Fruit fly (Drosophila melanogaster) whole organism, embryonic: Measurements from ENCODE around the gene CG33293.

ENCODE experiments used
- CG12219 ChIP-seq: fragments of 200-800 bp; sonication (Bioruptor generic); optimal IDR thresholded peaks from 3 replicates; lab custom pipeline; 2018; ENCODE audit warnings: missing biosample characterization, mild to moderate bottlenecking, missing genetic modification characterization
- CG13123 ChIP-seq: fragments of 200-800 bp; sonication (Bioruptor generic); optimal IDR thresholded peaks from 2 replicates; lab custom pipeline; 2016; ENCODE audit warnings: missing biosample characterization, missing genetic modification characterization
- CG13287 ChIP-seq: fragments of 200-800 bp; sonication (Bioruptor generic); IDR thresholded peaks from 2 replicates; pipeline ENCODE4 v1.3.6; 2022; ENCODE audit warnings: missing biosample characterization, missing genetic modification characterization; ENCODE audit not compliant: partially characterized antibody
- CG18011 ChIP-seq: fragments of 200-800 bp; sonication (Bioruptor generic); optimal IDR thresholded peaks from 2 replicates; lab custom pipeline; 2017; ENCODE audit warnings: missing biosample characterization, missing genetic modification characterization, mild to moderate bottlenecking, moderate library complexity, missing genotype
- CG18262 ChIP-seq: fragments of 200-800 bp; optimal IDR thresholded peaks from 3 replicates; lab custom pipeline; 2019; ENCODE audit warnings: missing biosample characterization, mild to moderate bottlenecking, missing genetic modification characterization, moderate library complexity
- CG18599 ChIP-seq: fragments of 200-800 bp; sonication (Bioruptor generic); optimal IDR thresholded peaks from 3 replicates; lab custom pipeline; 2017; ENCODE audit warnings: missing biosample characterization, missing genetic modification characterization, mild to moderate bottlenecking, moderate library complexity, missing genetic modification reagents
- CG2712 ChIP-seq: fragments of 200-800 bp; optimal IDR thresholded peaks from 3 replicates; lab custom pipeline; 2019; ENCODE audit warnings: missing biosample characterization, mild to moderate bottlenecking, missing genetic modification characterization, moderate library complexity
- CG2875 ChIP-seq: fragments of 200-800 bp; sonication (Bioruptor generic); optimal IDR thresholded peaks from 2 replicates; lab custom pipeline; 2017; ENCODE audit warnings: missing biosample characterization, mild to moderate bottlenecking, missing genetic modification characterization, missing genetic modification reagents
- CG34224 ChIP-seq: fragments of 200-800 bp; sonication (Bioruptor generic); IDR thresholded peaks from 3 replicates; pipeline ENCODE4 v1.3.6; 2022; ENCODE audit warnings: missing biosample characterization, missing genetic modification characterization; ENCODE audit not compliant: partially characterized antibody
- CG34422 ChIP-seq: fragments of 200-800 bp; sonication (Bioruptor generic); IDR thresholded peaks from 3 replicates; pipeline ENCODE4 v1.3.6; 2022; ENCODE audit warnings: missing biosample characterization, missing genetic modification characterization
- CG4328 ChIP-seq: fragments of 200-800 bp; sonication (Bioruptor generic); optimal IDR thresholded peaks from 3 replicates; lab custom pipeline; 2017; ENCODE audit warnings: missing biosample characterization, missing genetic modification reagents, missing genetic modification characterization
- CG6791 ChIP-seq: fragments of 200-800 bp; sonication (Bioruptor generic); IDR thresholded peaks from 3 replicates; pipeline ENCODE4 v1.3.6; 2022; ENCODE audit warnings: missing biosample characterization, missing genetic modification characterization; ENCODE audit not compliant: partially characterized antibody
- CG7271 ChIP-seq: fragments of 200-800 bp; sonication (Bioruptor generic); optimal IDR thresholded peaks from 2 replicates; lab custom pipeline; 2018; ENCODE audit warnings: missing biosample characterization, mild to moderate bottlenecking, missing genetic modification characterization, moderate library complexity
- CG7987 ChIP-seq: fragments of 200-800 bp; sonication (Bioruptor generic); optimal IDR thresholded peaks from 2 replicates; lab custom pipeline; 2018; ENCODE audit warnings: missing biosample characterization, mild to moderate bottlenecking, missing genetic modification characterization, moderate library complexity
- CG8281 ChIP-seq: fragments of 200-800 bp; sonication (Bioruptor generic); optimal IDR thresholded peaks from 2 replicates; lab custom pipeline; 2018; ENCODE audit warnings: missing biosample characterization, mild to moderate bottlenecking, missing genetic modification characterization, moderate library complexity
- CG8290 ChIP-seq, 3 experiments: fragments of 200-800 bp; sonication (Bioruptor generic); optimal IDR thresholded peaks; 2 replicates each; lab custom pipeline; 2016 to 2019; ENCODE audit warnings: missing biosample characterization in 3 of 3, missing genetic modification characterization in 3 of 3, mild to moderate bottlenecking in 2 of 3, moderate library complexity in 1 of 3
- CG9609 ChIP-seq: fragments of 200-800 bp; sonication (Bioruptor generic); optimal IDR thresholded peaks from 3 replicates; lab custom pipeline; 2016; ENCODE audit warnings: missing biosample characterization, missing genetic modification characterization
- CG9817 ChIP-seq: fragments of 200-800 bp; sonication (Bioruptor generic); optimal IDR thresholded peaks from 2 replicates; lab custom pipeline; 2018; ENCODE audit warnings: missing biosample characterization, mild to moderate bottlenecking, missing genetic modification characterization, moderate library complexity
- Chrac-16 ChIP-seq: fragments of 200-800 bp; sonication (Bioruptor generic); optimal IDR thresholded peaks from 3 replicates; lab custom pipeline; 2016; ENCODE audit warnings: missing biosample characterization, missing genetic modification characterization
- CoRest ChIP-seq: fragments of 200-800 bp; sonication (Bioruptor generic); optimal IDR thresholded peaks from 3 replicates; lab custom pipeline; 2018; ENCODE audit warnings: missing biosample characterization, mild to moderate bottlenecking, missing genetic modification characterization, moderate library complexity
- Dll ChIP-seq: fragments of 200-800 bp; sonication (Bioruptor generic); IDR thresholded peaks from 4 replicates; pipeline ENCODE4 v1.3.6; 2022; ENCODE audit warnings: missing biosample characterization, missing genetic modification characterization; ENCODE audit not compliant: partially characterized antibody
- Doc3 ChIP-seq: fragments of 200-800 bp; sonication (Bioruptor generic); IDR thresholded peaks from 3 replicates; pipeline ENCODE4 v1.3.6; 2022; ENCODE audit warnings: missing biosample characterization, missing genetic modification characterization; ENCODE audit not compliant: partially characterized antibody
- Hmr ChIP-seq: fragments of 200-800 bp; sonication (Bioruptor generic); optimal IDR thresholded peaks from 3 replicates; lab custom pipeline; 2017; ENCODE audit warnings: mild to moderate bottlenecking, missing biosample characterization, missing genetic modification reagents, missing genetic modification characterization
- MBD-R2 ChIP-seq: fragments of 200-800 bp; sonication (Bioruptor generic); IDR thresholded peaks from 2 replicates; pipeline ENCODE4 v1.3.6; 2022; ENCODE audit warnings: missing biosample characterization, missing genetic modification characterization
- Max ChIP-seq: fragments of 200-800 bp; sonication (Bioruptor generic); optimal IDR thresholded peaks from 2 replicates; lab custom pipeline; 2016; ENCODE audit warnings: missing biosample characterization, mild to moderate bottlenecking, missing genetic modification characterization
- Nf-YC ChIP-seq: fragments of 200-800 bp; optimal IDR thresholded peaks from 3 replicates; lab custom pipeline; 2019; ENCODE audit warnings: missing biosample characterization, mild to moderate bottlenecking, missing genetic modification characterization, moderate library complexity
- Oli ChIP-seq: fragments of 200-800 bp; sonication (Bioruptor generic); optimal IDR thresholded peaks from 2 replicates; lab custom pipeline; 2018; ENCODE audit warnings: missing biosample characterization, mild to moderate bottlenecking, missing genetic modification characterization, moderate library complexity
- PHDP ChIP-seq: fragments of 200-800 bp; sonication (Bioruptor generic); optimal IDR thresholded peaks from 3 replicates; lab custom pipeline; 2018; ENCODE audit warnings: missing biosample characterization, mild to moderate bottlenecking, missing genetic modification characterization, moderate library complexity
- Pdp1 ChIP-seq, 2 experiments: fragments of 200-800 bp; sonication (Bioruptor generic); optimal IDR thresholded peaks; 3 replicates each; lab custom pipeline; 2016; ENCODE audit warnings: missing biosample characterization in 2 of 2, missing genetic modification characterization in 2 of 2, mild to moderate bottlenecking in 1 of 2, moderate library complexity in 1 of 2
- Scr ChIP-seq: fragments of 200-800 bp; sonication (Bioruptor generic); IDR thresholded peaks from 2 replicates; pipeline ENCODE4 v1.3.6; 2022; ENCODE audit warnings: missing biosample characterization, missing genetic modification characterization; ENCODE audit not compliant: partially characterized antibody
- TFAM ChIP-seq: fragments of 200-800 bp; sonication (Bioruptor generic); optimal IDR thresholded peaks from 2 replicates; lab custom pipeline; 2017; ENCODE audit warnings: missing biosample characterization, missing genetic modification characterization, inconsistent platforms
- ci ChIP-seq: fragments of 200-800 bp; sonication (Bioruptor generic); IDR thresholded peaks from 3 replicates; pipeline ENCODE4 v1.3.6; 2022; ENCODE audit warnings: missing biosample characterization, missing genetic modification characterization
- corto ChIP-seq: fragments of 200-800 bp; sonication (Bioruptor generic); optimal IDR thresholded peaks from 2 replicates; lab custom pipeline; 2016; ENCODE audit warnings: missing biosample characterization, mild to moderate bottlenecking, missing genetic modification characterization, moderate library complexity
- crp ChIP-seq, 2 experiments: fragments of 200-800 bp; sonication (Bioruptor generic); optimal IDR thresholded peaks; 2 replicates in 1 of 2; 3 replicates in 1 of 2; lab custom pipeline; 2017; ENCODE audit warnings: missing biosample characterization in 2 of 2, missing genetic modification characterization in 2 of 2, mild to moderate bottlenecking in 1 of 2, moderate library complexity in 1 of 2
- cwo ChIP-seq: fragments of 200-800 bp; sonication (Bioruptor generic); optimal IDR thresholded peaks from 3 replicates; lab custom pipeline; 2017; ENCODE audit warnings: missing biosample characterization, missing genetic modification characterization, mild to moderate bottlenecking, moderate library complexity, missing genetic modification reagents
- dmrt11E ChIP-seq: fragments of 200-800 bp; sonication (Bioruptor generic); optimal IDR thresholded peaks from 3 replicates; lab custom pipeline; 2018; ENCODE audit warnings: missing biosample characterization, mild to moderate bottlenecking, missing genetic modification characterization, moderate library complexity
- hkb ChIP-seq, 2 experiments: fragments of 200-800 bp in 1 of 2; fragments of >200 bp in 1 of 2; sonication (Bioruptor generic) in 1 of 2; IDR thresholded peaks in 1 of 2; optimal IDR thresholded peaks in 1 of 2; 2 replicates each; pipeline versions ENCODE4 v1.3.6 to Lab custom; 2017 to 2022; ENCODE audit warnings: missing biosample characterization in 1 of 2, missing genetic modification characterization in 1 of 2
- jigr1 ChIP-seq: fragments of 200-800 bp; sonication (Bioruptor generic); IDR thresholded peaks from 3 replicates; pipeline ENCODE4 v1.3.6; 2022; ENCODE audit warnings: missing biosample characterization, missing genetic modification characterization
- mirr ChIP-seq: fragments of 200-800 bp; sonication (Bioruptor generic); optimal IDR thresholded peaks from 3 replicates; lab custom pipeline; 2018; ENCODE audit warnings: missing biosample characterization, mild to moderate bottlenecking, missing genetic modification characterization
- nerfin-1 ChIP-seq: fragments of 200-800 bp; sonication (Bioruptor generic); optimal IDR thresholded peaks from 3 replicates; lab custom pipeline; 2019; ENCODE audit warnings: missing biosample characterization, mild to moderate bottlenecking, missing genetic modification characterization, moderate library complexity
- sisA ChIP-seq: fragments of 200-800 bp; sonication (Bioruptor generic); IDR thresholded peaks from 2 replicates; pipeline ENCODE4 v1.3.6; 2022; ENCODE audit warnings: missing biosample characterization, missing genetic modification characterization
- so ChIP-seq: fragments of 200-800 bp; sonication (Bioruptor generic); IDR thresholded peaks from 3 replicates; pipeline ENCODE4 v1.3.6; 2022; ENCODE audit warnings: missing biosample characterization, missing genetic modification characterization
- sug ChIP-seq: fragments of 200-800 bp; optimal IDR thresholded peaks from 2 replicates; lab custom pipeline; 2019; ENCODE audit warnings: missing biosample characterization, mild to moderate bottlenecking, missing genetic modification characterization, moderate library complexity
- tll ChIP-seq, 2 experiments: fragments of 200-800 bp in 1 of 2; fragments of >200 bp in 1 of 2; sonication (Bioruptor generic) in 1 of 2; optimal IDR thresholded peaks; 2 replicates each; lab custom pipeline; 2017 to 2019; ENCODE audit warnings: missing biosample characterization in 2 of 2, missing genetic modification characterization in 2 of 2, mild to moderate bottlenecking in 1 of 2, moderate library complexity in 1 of 2

CG33293 gene

DNA sequence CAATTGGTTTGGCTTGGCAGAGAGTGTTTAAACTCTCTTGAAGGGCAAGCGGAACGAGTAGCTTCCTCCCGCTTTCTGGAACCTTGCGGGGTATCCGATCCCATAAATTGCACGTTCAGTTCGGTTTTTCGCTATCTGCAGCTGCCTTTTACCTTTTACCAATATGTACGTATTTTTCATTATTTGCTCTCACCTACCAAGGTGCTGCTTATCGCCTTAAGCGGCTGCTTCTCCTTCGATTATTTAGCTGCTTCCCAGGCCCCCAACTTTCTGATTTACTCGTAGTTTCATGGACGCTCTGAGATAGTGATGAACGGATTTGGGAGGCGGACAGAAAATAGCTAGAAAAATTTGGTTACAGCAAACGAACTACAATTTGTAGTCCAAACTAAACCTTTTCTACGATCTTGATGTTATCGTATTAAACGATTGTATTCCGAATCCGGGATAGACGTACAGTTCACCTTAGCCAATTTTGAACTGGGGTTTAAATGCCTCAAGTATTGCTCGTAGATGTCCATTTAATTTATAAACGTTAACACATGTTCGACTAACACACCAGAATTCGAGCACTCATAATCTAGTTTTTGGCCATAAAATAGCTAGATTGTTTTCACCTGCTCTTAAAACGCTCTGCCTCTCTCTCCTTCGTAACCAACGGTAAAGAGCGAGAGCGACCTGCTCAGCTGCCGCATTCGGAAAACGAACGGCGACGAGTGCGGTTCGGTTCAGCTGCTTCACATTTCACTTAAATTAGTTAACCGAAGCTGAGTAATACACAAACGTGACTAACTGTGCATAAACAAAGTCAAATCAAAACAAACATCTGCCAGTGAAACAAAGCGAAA lies 23.9 kb upstream of the CG33293 start:
- TF ChIP-seq CG18011 (no peak), Nf-YC (tag; lab: Kevin White, UChicago) (peak; percentile 61), PHDP (peak; percentile 6), CG12219 (GFP tag; lab: Kevin White, UChicago) (peak; percentile 42), Hmr (GFP tag; lab: Kevin White, UChicago) (peak; percentile 54), Doc3 (0 out of 3 replicates have a peak, but pooled peaks have one; percentile 4), corto (GFP tag; lab: Kevin White, UChicago) (no peak), CG34422 (no peak), nerfin-1 (tag; lab: Kevin White, UChicago) (no peak), CG4328 (GFP tag; lab: Kevin White, UChicago) (peak; percentile 34), CG2875 (GFP tag; lab: Kevin White, UChicago) (no peak), Oli (tag; lab: Kevin White, UChicago) (peak; percentile 45), CG13123 (no peak), CG6791 (0 out of 3 replicates have a peak, but pooled peaks have one; percentile 7), Max (GFP tag; lab: Kevin White, UChicago) (no peak), dmrt11E (tag; lab: Kevin White, UChicago) (peak; percentile 19), CoRest (peak; percentile 64), cwo (GFP tag; lab: Kevin White, UChicago) (peak; percentile 61), Pdp1 (GFP tag; optimal IDR thresholded peaks at IDR 0.05; lab: Kevin White, UChicago) (peak in 1 of 2 experiments; percentile 58), CG2712 (tag; lab: Kevin White, UChicago) (peak; percentile 45), TFAM (GFP tag; lab: Kevin White, UChicago) (no peak), Chrac-16 (GFP tag; lab: Kevin White, UChicago) (peak; percentile 8), MBD-R2 (GFP tag; lab: Robert Waterston, UW) (no peak), CG18262 (tag; lab: Kevin White, UChicago) (peak; percentile 47), CG9817 (tag; lab: Kevin White, UChicago) (peak; percentile 6), mirr (peak; percentile 33), hkb (optimal IDR thresholded peaks at IDR 0.05; lab: Kevin White, UChicago) (peak; percentile 50), hkb (GFP tag; IDR thresholded peaks at IDR 0.05; lab: Robert Waterston, UW) (0 out of 2 replicates have a peak, but pooled peaks have one; percentile 11), sug (peak; percentile 79), CG8281 (tag; lab: Kevin White, UChicago) (no peak), CG9609 (peak; percentile 14), jigr1 (GFP tag; lab: Robert Waterston, UW) (no peak), CG13287 (GFP tag; lab: Robert Waterston, UW) (peak; percentile 26; the same call in 1 of the 2 replicates), CG7271 (no peak), Dll (GFP tag; lab: Robert Waterston, UW) (0 out of 4 replicates have a peak, but pooled peaks have one; percentile 8), so (GFP tag; lab: Robert Waterston, UW) (no peak; the same call in 2 of the 3 replicates), crp (GFP tag; optimal IDR thresholded peaks at IDR 0.05; lab: Kevin White, UChicago) (peak in 1 of 2 experiments; percentile 16), Scr (no peak), ci (GFP tag; lab: Robert Waterston, UW) (peak; percentile 65), CG34224 (GFP tag; lab: Robert Waterston, UW) (0 out of 3 replicates have a peak, but pooled peaks have one; percentile 32), tll (GFP tag; optimal IDR thresholded peaks at IDR 0.05; lab: Kevin White, UChicago) (peak in 1 of 2 experiments; percentile 11), sisA (GFP tag; lab: Robert Waterston, UW) (no peak), CG18599 (GFP tag; lab: Kevin White, UChicago) (peak; percentile 66), CG8290 (GFP tag; optimal IDR thresholded peaks at IDR 0.05; lab: Kevin White, UChicago) (peak; percentile 9), CG8290 (tag; optimal IDR thresholded peaks at IDR 0.05; lab: Kevin White, UChicago) (peak in 1 of 2 experiments; percentile 49), CG7987 (peak; percentile 0)
